Fruit fly (Drosophila melanogaster) whole organism, embryonic: Measurements from ENCODE around the gene CAHbeta.

Experiments used
- Asciz ChIP-seq: fragments of 200-800 bp; sonication (Bioruptor generic); optimal IDR thresholded peaks from 2 replicates; lab custom pipeline; 2017; ENCODE audit warnings: missing biosample characterization, mild to moderate bottlenecking, missing genetic modification characterization, missing genetic modification reagents
- CG10274 ChIP-seq: fragments of 200-800 bp; sonication (Bioruptor generic); optimal IDR thresholded peaks from 3 replicates; lab custom pipeline; 2017; ENCODE audit warnings: missing biosample characterization, mild to moderate bottlenecking, missing genetic modification characterization
- CG10462 ChIP-seq: fragments of 200-800 bp; sonication (Bioruptor generic); optimal IDR thresholded peaks from 2 replicates; lab custom pipeline; 2016; ENCODE audit warnings: missing biosample characterization, missing genetic modification characterization
- CG10654 ChIP-seq: fragments of 200-800 bp; sonication (Bioruptor generic); optimal IDR thresholded peaks from 2 replicates; lab custom pipeline; 2016; ENCODE audit warnings: missing biosample characterization, missing genetic modification characterization
- CG11696 ChIP-seq: fragments of 200-800 bp; sonication (Bioruptor generic); IDR thresholded peaks from 2 replicates; pipeline ENCODE4 v1.3.6; 2022; ENCODE audit warnings: missing biosample characterization, missing genetic modification characterization
- CG12236 ChIP-seq: fragments of 200-800 bp; sonication (Bioruptor generic); optimal IDR thresholded peaks from 2 replicates; lab custom pipeline; 2016; ENCODE audit warnings: missing biosample characterization, missing genetic modification characterization
- CG12942 ChIP-seq: fragments of 200-800 bp; sonication (Bioruptor generic); optimal IDR thresholded peaks from 3 replicates; lab custom pipeline; 2016; ENCODE audit warnings: missing biosample characterization, missing genetic modification characterization
- CG14014 ChIP-seq: fragments of 200-800 bp; sonication (Bioruptor generic); IDR thresholded peaks from 2 replicates; pipeline ENCODE4 v1.3.6; 2022; ENCODE audit warnings: missing biosample characterization, missing genetic modification characterization
- CG1529 ChIP-seq: fragments of 200-800 bp; sonication (Bioruptor generic); optimal IDR thresholded peaks from 3 replicates; lab custom pipeline; 2018; ENCODE audit warnings: missing biosample characterization, missing genetic modification characterization
- CG18476 ChIP-seq: fragments of 200-800 bp; sonication (Bioruptor generic); optimal IDR thresholded peaks from 2 replicates; lab custom pipeline; 2016; ENCODE audit warnings: missing biosample characterization, mild to moderate bottlenecking, missing genetic modification characterization
- CG18764 ChIP-seq: fragments of 200-800 bp; sonication (Bioruptor generic); optimal IDR thresholded peaks from 3 replicates; lab custom pipeline; 2016; ENCODE audit warnings: missing biosample characterization, missing genetic modification characterization
- CG2116 ChIP-seq: fragments of 200-800 bp; sonication (Bioruptor generic); optimal IDR thresholded peaks from 3 replicates; lab custom pipeline; 2018; ENCODE audit warnings: missing biosample characterization, mild to moderate bottlenecking, missing genetic modification characterization
- CG30403 ChIP-seq: fragments of 200-800 bp; sonication (Bioruptor generic); optimal IDR thresholded peaks from 3 replicates; lab custom pipeline; 2016; ENCODE audit warnings: missing biosample characterization, missing genetic modification characterization
- CG33557 ChIP-seq: fragments of 200-800 bp; sonication (Bioruptor generic); optimal IDR thresholded peaks from 2 replicates; lab custom pipeline; 2019; ENCODE audit warnings: missing biosample characterization, mild to moderate bottlenecking, missing genetic modification characterization, moderate library complexity
- CG3407 ChIP-seq: fragments of 200-800 bp; sonication (Bioruptor generic); optimal IDR thresholded peaks from 2 replicates; lab custom pipeline; 2018; ENCODE audit warnings: missing biosample characterization, mild to moderate bottlenecking, missing genetic modification characterization
- CG3726 ChIP-seq: fragments of 200-800 bp; sonication (Bioruptor generic); IDR thresholded peaks from 3 replicates; pipeline ENCODE4, ENCODE4 v1.3.6; 2022; ENCODE audit warnings: missing biosample characterization, missing genetic modification characterization
- CG5180 ChIP-seq: fragments of 200-800 bp; sonication (Bioruptor generic); optimal IDR thresholded peaks from 3 replicates; lab custom pipeline; 2017; ENCODE audit warnings: missing biosample characterization, missing genetic modification characterization, mild to moderate bottlenecking, moderate library complexity, missing genetic modification reagents
- CG6272 ChIP-seq: fragments of 200-800 bp; sonication (Bioruptor generic); IDR thresholded peaks from 2 replicates; pipeline ENCODE4 v1.3.6; 2022; ENCODE audit warnings: missing biosample characterization, missing genetic modification characterization
- CG7271 ChIP-seq: fragments of 200-800 bp; sonication (Bioruptor generic); optimal IDR thresholded peaks from 2 replicates; lab custom pipeline; 2018; ENCODE audit warnings: missing biosample characterization, mild to moderate bottlenecking, missing genetic modification characterization, moderate library complexity
- CG8359 ChIP-seq: fragments of 200-800 bp; sonication (Bioruptor generic); optimal IDR thresholded peaks from 2 replicates; lab custom pipeline; 2017; ENCODE audit warnings: missing biosample characterization, mild to moderate bottlenecking, missing genetic modification characterization, borderline replicate concordance
- CG8765 ChIP-seq: fragments of 200-800 bp; sonication (Bioruptor generic); IDR thresholded peaks from 2 replicates; pipeline ENCODE4 v1.3.6; 2022; ENCODE audit warnings: missing biosample characterization, missing genetic modification characterization
- CG9215 ChIP-seq: fragments of 200-800 bp; sonication (Bioruptor generic); IDR thresholded peaks from 2 replicates; pipeline ENCODE4 v1.3.6; 2022; ENCODE audit warnings: missing biosample characterization, missing genetic modification characterization
- CG9932 ChIP-seq: fragments of 200-800 bp; sonication (Bioruptor generic); IDR thresholded peaks from 2 replicates; pipeline ENCODE4 v1.3.6; 2022; ENCODE audit warnings: missing biosample characterization, missing genetic modification characterization
- Chrac-16 ChIP-seq: fragments of 200-800 bp; sonication (Bioruptor generic); optimal IDR thresholded peaks from 3 replicates; lab custom pipeline; 2016; ENCODE audit warnings: missing biosample characterization, missing genetic modification characterization
- D19A ChIP-seq: fragments of 200-800 bp; optimal IDR thresholded peaks from 3 replicates; lab custom pipeline; 2019; ENCODE audit warnings: missing biosample characterization, mild to moderate bottlenecking, missing genetic modification characterization, moderate library complexity
- Doc2 ChIP-seq: fragments of 200-800 bp; sonication (Bioruptor generic); IDR thresholded peaks from 2 replicates; pipeline ENCODE4 v1.3.6; 2022; ENCODE audit warnings: missing biosample characterization, missing genetic modification characterization
- Elba2 ChIP-seq: fragments of 200-800 bp; sonication (Bioruptor generic); optimal IDR thresholded peaks from 3 replicates; lab custom pipeline; 2016; ENCODE audit warnings: missing biosample characterization, missing genetic modification characterization
- Fer3 ChIP-seq: fragments of 200-800 bp; sonication (Bioruptor generic); optimal IDR thresholded peaks from 2 replicates; lab custom pipeline; 2018; ENCODE audit warnings: missing biosample characterization, mild to moderate bottlenecking, missing genetic modification characterization, moderate library complexity
- Meics ChIP-seq: fragments of 200-800 bp; sonication (Bioruptor generic); optimal IDR thresholded peaks from 2 replicates; lab custom pipeline; 2017; ENCODE audit warnings: missing biosample characterization, mild to moderate bottlenecking, missing genetic modification characterization
- ash1 ChIP-seq: fragments of 200-800 bp; sonication (Bioruptor generic); optimal IDR thresholded peaks from 2 replicates; lab custom pipeline; 2018; ENCODE audit warnings: missing biosample characterization, mild to moderate bottlenecking, missing genetic modification characterization
- bsh ChIP-seq, 2 experiments: fragments of 200-800 bp; sonication (Bioruptor generic); optimal IDR thresholded peaks; 2 replicates each; lab custom pipeline; 2017 to 2018; ENCODE audit warnings: mild to moderate bottlenecking in 2 of 2, missing biosample characterization in 2 of 2, missing genetic modification characterization in 2 of 2, moderate library complexity in 1 of 2
- cato ChIP-seq: fragments of 200-800 bp; sonication (Bioruptor generic); optimal IDR thresholded peaks from 2 replicates; lab custom pipeline; 2016; ENCODE audit warnings: missing biosample characterization, missing genetic modification characterization, borderline replicate concordance
- ci ChIP-seq: fragments of 200-800 bp; sonication (Bioruptor generic); IDR thresholded peaks from 3 replicates; pipeline ENCODE4 v1.3.6; 2022; ENCODE audit warnings: missing biosample characterization, missing genetic modification characterization
- dysf ChIP-seq: fragments of 200-800 bp; sonication (Bioruptor generic); IDR thresholded peaks from 3 replicates; pipeline ENCODE4 v1.3.6; 2022; ENCODE audit warnings: missing biosample characterization, missing genetic modification characterization
- en ChIP-seq: fragments of 200-800 bp; sonication (Bioruptor generic); optimal IDR thresholded peaks from 2 replicates; lab custom pipeline; 2016; ENCODE audit warnings: missing biosample characterization, missing genetic modification characterization
- exex ChIP-seq: fragments of 200-800 bp; sonication (Bioruptor generic); optimal IDR thresholded peaks from 4 replicates; lab custom pipeline; 2018; ENCODE audit warnings: missing biosample characterization, mild to moderate bottlenecking, missing genetic modification characterization, moderate library complexity
- fu2 ChIP-seq: fragments of 200-800 bp; sonication (Bioruptor generic); optimal IDR thresholded peaks from 2 replicates; lab custom pipeline; 2016; ENCODE audit warnings: missing biosample characterization, missing genetic modification characterization
- hb ChIP-seq: fragments of 200-800 bp; sonication (Bioruptor generic); IDR thresholded peaks from 3 replicates; pipeline ENCODE4 v1.3.6; 2022; ENCODE audit warnings: missing biosample characterization, missing genetic modification characterization; ENCODE audit not compliant: partially characterized antibody
- hkb ChIP-seq, 2 experiments: fragments of 200-800 bp in 1 of 2; fragments of >200 bp in 1 of 2; sonication (Bioruptor generic) in 1 of 2; IDR thresholded peaks in 1 of 2; optimal IDR thresholded peaks in 1 of 2; 2 replicates each; pipeline versions ENCODE4 v1.3.6 to Lab custom; 2017 to 2022; ENCODE audit warnings: missing biosample characterization in 1 of 2, missing genetic modification characterization in 1 of 2
- ken ChIP-seq: fragments of 200-800 bp; sonication (Bioruptor generic); IDR thresholded peaks from 3 replicates; pipeline ENCODE4 v1.3.6; 2022; ENCODE audit warnings: missing biosample characterization, missing genetic modification characterization
- odd ChIP-seq: fragments of 200-800 bp; sonication (Bioruptor generic); optimal IDR thresholded peaks from 2 replicates; lab custom pipeline; 2017; ENCODE audit warnings: missing biosample characterization, mild to moderate bottlenecking, missing genetic modification characterization
- peb ChIP-seq: fragments of 200-800 bp; sonication (Bioruptor generic); IDR thresholded peaks from 2 replicates; pipeline ENCODE4 v1.3.6; 2022; ENCODE audit warnings: missing biosample characterization, missing genetic modification characterization
- pita ChIP-seq: fragments of 200-800 bp; sonication (Bioruptor generic); optimal IDR thresholded peaks from 2 replicates; lab custom pipeline; 2017; ENCODE audit warnings: missing biosample characterization, mild to moderate bottlenecking, missing genetic modification characterization
- ranshi ChIP-seq: fragments of 200-800 bp; sonication (Bioruptor generic); IDR thresholded peaks from 2 replicates; pipeline ENCODE4 v1.3.6; 2022; ENCODE audit warnings: missing biosample characterization, missing genetic modification characterization
- run ChIP-seq: fragments of 200-800 bp; sonication (Bioruptor generic); optimal IDR thresholded peaks from 3 replicates; lab custom pipeline; 2018; ENCODE audit warnings: missing biosample characterization, mild to moderate bottlenecking, missing genetic modification characterization
- sd ChIP-seq: fragments of 200-800 bp; sonication (Bioruptor generic); optimal IDR thresholded peaks from 3 replicates; lab custom pipeline; 2018; ENCODE audit warnings: missing biosample characterization, mild to moderate bottlenecking, missing genetic modification characterization, moderate library complexity
- shn ChIP-seq: fragments of 200-800 bp; sonication (Bioruptor generic); optimal IDR thresholded peaks from 3 replicates; lab custom pipeline; 2016; ENCODE audit warnings: missing biosample characterization, missing genetic modification characterization
- slbo ChIP-seq: fragments of 200-800 bp; sonication (Bioruptor generic); IDR thresholded peaks from 2 replicates; pipeline ENCODE4 v1.3.6; 2022; ENCODE audit warnings: missing biosample characterization, missing genetic modification characterization
- sna ChIP-seq: fragments of 200-800 bp; sonication (Bioruptor generic); IDR thresholded peaks from 2 replicates; pipeline ENCODE4 v1.3.6; 2022; ENCODE audit warnings: missing biosample characterization, missing genetic modification characterization; ENCODE audit not compliant: partially characterized antibody
- tio ChIP-seq: fragments of 200-800 bp; sonication (Bioruptor generic); optimal IDR thresholded peaks from 2 replicates; lab custom pipeline; 2017; ENCODE audit warnings: missing biosample characterization, missing genetic modification characterization, inconsistent platforms
- yki ChIP-seq: fragments of >200 bp; optimal IDR thresholded peaks from 3 replicates; lab custom pipeline; 2018

CAHbeta gene

dm6 chr3R:9003600-9004223 is 23.1 kb downstream of the CAHbeta start, which contains the start of the genes CG31100 and CG11980 (continued):
- TF ChIP-seq Chrac-16 (GFP tag; lab: Kevin White, UChicago), result no peak
- peak; percentile 11 for TF ChIP-seq CG30403 (GFP tag; lab: Kevin White, UChicago)
- TF ChIP-seq CG3407, result no peak
- no peak for TF ChIP-seq CG11696 (GFP tag; lab: Robert Waterston, UW)
- no peak for TF ChIP-seq CG8765 (GFP tag; lab: Robert Waterston, UW)
- no peak for TF ChIP-seq shn (GFP tag; lab: Kevin White, UChicago)
- TF ChIP-seq Meics, result no peak
- TF ChIP-seq CG18764 (GFP tag; lab: Kevin White, UChicago), result no peak
- no peak for TF ChIP-seq exex
- no peak for TF ChIP-seq tio (GFP tag; lab: Kevin White, UChicago)
- TF ChIP-seq bsh (GFP tag; optimal IDR thresholded peaks at IDR 0.05; lab: Kevin White, UChicago), result no peak
- no peak for TF ChIP-seq CG10274 (GFP tag; lab: Kevin White, UChicago)
- no peak for TF ChIP-seq ash1 (GFP tag; lab: Kevin White, UChicago)
- TF ChIP-seq hb, result 0 out of 3 replicates have a peak, but pooled peaks have one; percentile 14
- no peak for TF ChIP-seq Doc2
- TF ChIP-seq CG5180 (GFP tag; lab: Kevin White, UChicago), result no peak
- TF ChIP-seq CG10462, result no peak
- TF ChIP-seq Fer3, result no peak
- TF ChIP-seq CG7271 (tag; lab: Kevin White, UChicago), result no peak
- TF ChIP-seq Elba2 (GFP tag; lab: Kevin White, UChicago), result no peak
- TF ChIP-seq ci, result no peak
- TF ChIP-seq CG18476 (GFP tag; lab: Kevin White, UChicago), result no peak
- no peak for TF ChIP-seq ken (GFP tag; lab: Robert Waterston, UW)
- no peak for TF ChIP-seq dysf (GFP tag; lab: Robert Waterston, UW)
- TF ChIP-seq CG14014 (GFP tag; lab: Robert Waterston, UW), result no peak
- TF ChIP-seq pita (GFP tag; lab: Kevin White, UChicago), result no peak
- no peak for TF ChIP-seq Asciz (GFP tag; lab: Kevin White, UChicago)
- TF ChIP-seq CG10654 (GFP tag; lab: Kevin White, UChicago), result no peak
- TF ChIP-seq CG2116 (GFP tag; lab: Kevin White, UChicago), result peak; percentile 62
- no peak for TF ChIP-seq ranshi (GFP tag; lab: Robert Waterston, UW)
- no peak for TF ChIP-seq cato (GFP tag; lab: Kevin White, UChicago)
- no peak for TF ChIP-seq en
- TF ChIP-seq CG33557 (GFP tag; lab: Kevin White, UChicago), result no peak
- TF ChIP-seq CG12942, result no peak
- no peak for TF ChIP-seq CG8359 (GFP tag; lab: Kevin White, UChicago)
- no peak for TF ChIP-seq sd (tag; lab: Kevin White, UChicago)
- no peak for TF ChIP-seq yki (lab: Kevin White, UChicago)
- TF ChIP-seq CG1529 (GFP tag; lab: Kevin White, UChicago), result no peak
- no peak for TF ChIP-seq hkb (optimal IDR thresholded peaks at IDR 0.05; lab: Kevin White, UChicago)
- TF ChIP-seq hkb (GFP tag; IDR thresholded peaks at IDR 0.05; lab: Robert Waterston, UW), result no peak
- TF ChIP-seq CG3726 (GFP tag; lab: Robert Waterston, UW), result no peak
- TF ChIP-seq CG12236, result no peak
- no peak for TF ChIP-seq run (tag; lab: Kevin White, UChicago)
- TF ChIP-seq CG9215 (GFP tag; lab: Robert Waterston, UW), result no peak
- TF ChIP-seq CG6272 (GFP tag; lab: Robert Waterston, UW), result no peak
- no peak for TF ChIP-seq slbo (GFP tag; lab: Robert Waterston, UW)
- peak; percentile 59; the same call in 1 of the 2 replicates for TF ChIP-seq sna (GFP tag; lab: Robert Waterston, UW)
- TF ChIP-seq fu2 (GFP tag; lab: Kevin White, UChicago), result no peak
- no peak for TF ChIP-seq peb
- no peak for TF ChIP-seq odd (GFP tag; lab: Kevin White, UChicago)
- no peak for TF ChIP-seq CG9932 (GFP tag; lab: Robert Waterston, UW)
- TF ChIP-seq D19A (tag; lab: Kevin White, UChicago), result no peak
